Worm (Caenorhabditis elegans) whole organism, early embryonic: ENCODE data around the gene Y43F8C.3.

Experiments used
- ama-1 ChIP-seq: fragments of 150-350 bp; optimal IDR thresholded peaks from 2 replicates; lab custom pipeline; 2014
- tbx-37 ChIP-seq: fragments of 200-800 bp; sonication (Bioruptor generic); conservative IDR thresholded peaks from 2 replicates; pipeline ENCODE4 v1.3.6; 2022; ENCODE audit warnings: missing genetic modification reagents, missing genetic modification characterization, missing compliant biosample characterization
- tra-4 ChIP-seq: sonication (generic microtip); optimal IDR thresholded peaks from 2 replicates; lab custom pipeline; 2017; ENCODE audit warnings: missing genetic modification characterization, missing compliant biosample characterization

DNA sequence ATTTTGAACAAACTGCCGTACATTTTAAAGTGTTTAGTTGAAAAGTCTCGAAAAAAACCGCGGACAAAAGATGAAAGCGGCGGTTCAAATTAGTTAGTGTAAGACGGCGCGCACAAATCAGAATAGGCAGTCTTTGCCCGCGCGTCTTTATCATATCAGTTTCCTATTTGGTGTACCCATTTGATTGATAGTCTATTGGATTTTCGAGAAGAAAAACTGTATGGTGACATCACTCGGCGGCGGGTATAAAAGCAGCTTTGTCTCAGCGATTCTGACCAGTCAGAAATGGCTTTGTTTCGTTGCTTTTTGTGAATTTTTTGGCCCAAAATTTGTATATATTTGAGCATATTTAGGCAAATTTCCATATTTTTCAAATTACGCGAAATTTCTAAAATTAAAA is 13.8 kb downstream of the Y43F8C.3 start:
- TF ChIP-seq ama-1, result no peak
- no peak for TF ChIP-seq tra-4 (tag; lab: Kevin White, UChicago)
- no peak for TF ChIP-seq tbx-37 (GFP tag; lab: Robert Waterston, UW)
